Fruit fly (Drosophila melanogaster) whole organism, embryonic: Measurements from ENCODE around the gene Cpr31A.
A peak's percentile ranks its signal among the peaks of the same experiment; 100 is the strongest.

ENCODE experiments used
- Ada2b ChIP-seq: fragments of 200-800 bp; sonication (Bioruptor generic); IDR thresholded peaks from 2 replicates; pipeline ENCODE4 v1.3.6; 2022; ENCODE audit warnings: missing biosample characterization, missing genetic modification characterization
- Atf6 ChIP-seq: fragments of 200-800 bp; sonication (Bioruptor generic); IDR thresholded peaks from 2 replicates; pipeline ENCODE4 v1.3.6; 2022; ENCODE audit warnings: missing biosample characterization, missing genetic modification characterization
- Awh ChIP-seq: fragments of 200-800 bp; sonication (Bioruptor generic); IDR thresholded peaks from 2 replicates; pipeline ENCODE4, ENCODE4 v1.3.6; 2022; ENCODE audit warnings: missing biosample characterization, missing genetic modification characterization
- CG11085 ChIP-seq: fragments of 200-800 bp; sonication (Bioruptor generic); IDR thresholded peaks from 2 replicates; pipeline ENCODE4 v1.3.6; 2022; ENCODE audit warnings: missing biosample characterization, missing genetic modification characterization
- CG11696 ChIP-seq: fragments of 200-800 bp; sonication (Bioruptor generic); IDR thresholded peaks from 2 replicates; pipeline ENCODE4 v1.3.6; 2022; ENCODE audit warnings: missing biosample characterization, missing genetic modification characterization
- CG12299 ChIP-seq: fragments of 200-800 bp; sonication (Bioruptor generic); optimal IDR thresholded peaks from 2 replicates; lab custom pipeline; 2018; ENCODE audit warnings: missing biosample characterization, mild to moderate bottlenecking, missing genetic modification characterization
- CG1233 ChIP-seq: fragments of 200-800 bp; sonication (Bioruptor generic); optimal IDR thresholded peaks from 4 replicates; lab custom pipeline; 2018; ENCODE audit warnings: missing biosample characterization, mild to moderate bottlenecking, missing genetic modification characterization
- CG17568 ChIP-seq: fragments of 200-800 bp; sonication (Bioruptor generic); optimal IDR thresholded peaks from 2 replicates; lab custom pipeline; 2018; ENCODE audit warnings: missing biosample characterization, mild to moderate bottlenecking, missing genetic modification characterization, moderate library complexity
- CG17612 ChIP-seq: fragments of 200-800 bp; sonication (Bioruptor generic); IDR thresholded peaks from 2 replicates; pipeline ENCODE4 v1.3.6; 2022; ENCODE audit warnings: missing biosample characterization, missing genetic modification characterization
- CG30020 ChIP-seq: fragments of 200-800 bp; optimal IDR thresholded peaks from 2 replicates; lab custom pipeline; 2019; ENCODE audit warnings: missing biosample characterization, mild to moderate bottlenecking, missing genetic modification characterization, moderate library complexity
- CG30431 ChIP-seq: fragments of 200-800 bp; sonication (Bioruptor generic); optimal IDR thresholded peaks from 2 replicates; lab custom pipeline; 2017; ENCODE audit warnings: missing biosample characterization, missing genetic modification characterization
- CG3726 ChIP-seq: fragments of 200-800 bp; sonication (Bioruptor generic); IDR thresholded peaks from 3 replicates; pipeline ENCODE4, ENCODE4 v1.3.6; 2022; ENCODE audit warnings: missing biosample characterization, missing genetic modification characterization
- CG42726 ChIP-seq: fragments of 200-800 bp; sonication (Bioruptor generic); IDR thresholded peaks from 2 replicates; pipeline ENCODE4 v1.3.6; 2022; ENCODE audit warnings: missing biosample characterization, missing genetic modification characterization; ENCODE audit not compliant: partially characterized antibody
- CG4424 ChIP-seq: fragments of 200-800 bp; sonication (Bioruptor generic); optimal IDR thresholded peaks from 3 replicates; lab custom pipeline; 2016; ENCODE audit warnings: missing biosample characterization, missing genetic modification characterization
- CG4707 ChIP-seq: fragments of 200-800 bp; sonication (Bioruptor generic); optimal IDR thresholded peaks from 2 replicates; lab custom pipeline; 2018; ENCODE audit warnings: missing biosample characterization, mild to moderate bottlenecking, missing genetic modification characterization, moderate library complexity
- CG5245 ChIP-seq: fragments of 200-800 bp; sonication (Bioruptor generic); optimal IDR thresholded peaks from 3 replicates; lab custom pipeline; 2016; ENCODE audit warnings: missing biosample characterization, missing genetic modification characterization
- CG7928 ChIP-seq: fragments of 200-800 bp; sonication (Bioruptor generic); optimal IDR thresholded peaks from 2 replicates; lab custom pipeline; 2017; ENCODE audit warnings: missing biosample characterization, mild to moderate bottlenecking, missing genetic modification characterization
- CG8478 ChIP-seq: fragments of >200 bp; optimal IDR thresholded peaks from 2 replicates; lab custom pipeline; 2018
- CG9817 ChIP-seq: fragments of 200-800 bp; sonication (Bioruptor generic); optimal IDR thresholded peaks from 2 replicates; lab custom pipeline; 2018; ENCODE audit warnings: missing biosample characterization, mild to moderate bottlenecking, missing genetic modification characterization, moderate library complexity
- Doc3 ChIP-seq: fragments of 200-800 bp; sonication (Bioruptor generic); IDR thresholded peaks from 3 replicates; pipeline ENCODE4 v1.3.6; 2022; ENCODE audit warnings: missing biosample characterization, missing genetic modification characterization; ENCODE audit not compliant: partially characterized antibody
- Dref ChIP-seq: fragments of 200-800 bp; sonication (Bioruptor generic); IDR thresholded peaks from 2 replicates; pipeline ENCODE4 v1.3.6; 2022; ENCODE audit warnings: missing biosample characterization, missing genetic modification characterization
- Hmx ChIP-seq: fragments of 200-800 bp; sonication (Bioruptor generic); optimal IDR thresholded peaks from 2 replicates; lab custom pipeline; 2016; ENCODE audit warnings: missing biosample characterization, missing genetic modification characterization
- Hr39 ChIP-seq: fragments of >200 bp; optimal IDR thresholded peaks from 2 replicates; lab custom pipeline; 2017
- Hr78 ChIP-seq, 2 experiments: fragments of 200-800 bp in 1 of 2; fragments of >200 bp in 1 of 2; sonication (Bioruptor generic) in 1 of 2; optimal IDR thresholded peaks; 2 replicates each; lab custom pipeline; 2017 to 2019; ENCODE audit warnings: missing biosample characterization in 2 of 2, missing genetic modification characterization in 2 of 2, mild to moderate bottlenecking in 1 of 2, moderate library complexity in 1 of 2
- Kr ChIP-seq: fragments of 200-800 bp; sonication (Bioruptor generic); optimal IDR thresholded peaks from 2 replicates; lab custom pipeline; 2017; ENCODE audit warnings: missing biosample characterization, mild to moderate bottlenecking, missing genetic modification characterization
- Max ChIP-seq: fragments of 200-800 bp; sonication (Bioruptor generic); optimal IDR thresholded peaks from 2 replicates; lab custom pipeline; 2016; ENCODE audit warnings: missing biosample characterization, mild to moderate bottlenecking, missing genetic modification characterization
- Mes4 ChIP-seq: fragments of 200-800 bp; sonication (Bioruptor generic); optimal IDR thresholded peaks from 2 replicates; lab custom pipeline; 2016; ENCODE audit warnings: missing biosample characterization, missing genetic modification characterization
- Neu2 ChIP-seq: fragments of 200-800 bp; sonication (Bioruptor generic); optimal IDR thresholded peaks from 3 replicates; lab custom pipeline; 2016; ENCODE audit warnings: missing biosample characterization, missing genetic modification characterization, borderline replicate concordance
- Optix ChIP-seq: fragments of 200-800 bp; sonication (Bioruptor generic); IDR thresholded peaks from 3 replicates; pipeline ENCODE4 v1.3.6; 2022; ENCODE audit warnings: missing biosample characterization, missing genetic modification characterization
- Pdp1 ChIP-seq, 2 experiments: fragments of 200-800 bp; sonication (Bioruptor generic); optimal IDR thresholded peaks; 3 replicates each; lab custom pipeline; 2016; ENCODE audit warnings: missing biosample characterization in 2 of 2, missing genetic modification characterization in 2 of 2, mild to moderate bottlenecking in 1 of 2, moderate library complexity in 1 of 2
- Ssrp ChIP-seq: fragments of 200-800 bp; sonication (Bioruptor generic); optimal IDR thresholded peaks from 2 replicates; lab custom pipeline; 2018; ENCODE audit warnings: missing biosample characterization, mild to moderate bottlenecking, missing genetic modification characterization, moderate library complexity
- amos ChIP-seq: fragments of 200-800 bp; sonication (Bioruptor generic); IDR thresholded peaks from 2 replicates; pipeline ENCODE4 v1.3.6; 2022; ENCODE audit warnings: missing biosample characterization, missing genetic modification characterization; ENCODE audit not compliant: partially characterized antibody
- corto ChIP-seq: fragments of 200-800 bp; sonication (Bioruptor generic); optimal IDR thresholded peaks from 2 replicates; lab custom pipeline; 2016; ENCODE audit warnings: missing biosample characterization, mild to moderate bottlenecking, missing genetic modification characterization, moderate library complexity
- emc ChIP-seq: fragments of 200-800 bp; sonication (Bioruptor generic); optimal IDR thresholded peaks from 2 replicates; lab custom pipeline; 2016; ENCODE audit warnings: missing biosample characterization, missing genetic modification characterization
- ind ChIP-seq: fragments of 200-800 bp; sonication (Bioruptor generic); optimal IDR thresholded peaks from 3 replicates; lab custom pipeline; 2016; ENCODE audit warnings: missing biosample characterization, missing genetic modification characterization
- inv ChIP-seq: fragments of 200-800 bp; sonication (Bioruptor generic); IDR thresholded peaks from 2 replicates; pipeline ENCODE4 v1.3.6; 2022; ENCODE audit warnings: missing biosample characterization, missing genetic modification characterization; ENCODE audit not compliant: partially characterized antibody
- jumu ChIP-seq: fragments of 200-800 bp; sonication (Bioruptor generic); optimal IDR thresholded peaks from 3 replicates; lab custom pipeline; 2016; ENCODE audit warnings: missing biosample characterization, missing genetic modification characterization
- kah ChIP-seq: fragments of 200-800 bp; sonication (Bioruptor generic); optimal IDR thresholded peaks from 2 replicates; lab custom pipeline; 2018; ENCODE audit warnings: missing biosample characterization, mild to moderate bottlenecking, missing genetic modification characterization
- lov ChIP-seq, 2 experiments: fragments of 200-800 bp in 1 of 2; fragments of >200 bp in 1 of 2; sonication (Bioruptor generic) in 1 of 2; IDR thresholded peaks in 1 of 2; optimal IDR thresholded peaks in 1 of 2; 2 replicates in 1 of 2; 3 replicates in 1 of 2; pipeline versions ENCODE4 v1.3.6 to Lab custom; 2017 to 2022; ENCODE audit warnings: missing biosample characterization in 1 of 2, missing genetic modification characterization in 1 of 2
- pan ChIP-seq, 4 experiments: fragments of >200 bp in 3 of 4; fragments of 200-800 bp in 1 of 4; sonication (Bioruptor generic) in 1 of 4; optimal IDR thresholded peaks in 3 of 4; IDR thresholded peaks in 1 of 4; 2 replicates each; pipeline versions ENCODE4 v1.3.6 to Lab custom; 2017 to 2022; ENCODE audit warnings: missing biosample characterization in 2 of 4, missing genetic modification characterization in 2 of 4, mixed read lengths in 1 of 4
- pho ChIP-seq: fragments of 200-800 bp; sonication (Bioruptor generic); optimal IDR thresholded peaks from 2 replicates; lab custom pipeline; 2016; ENCODE audit warnings: missing biosample characterization, missing genetic modification characterization
- ro ChIP-seq: fragments of 200-800 bp; sonication (Bioruptor generic); IDR thresholded peaks from 2 replicates; pipeline ENCODE4 v1.3.6; 2022; ENCODE audit warnings: missing biosample characterization, missing genetic modification characterization
- sens ChIP-seq: fragments of 200-800 bp; sonication (Bioruptor generic); peaks from one replicate; lab custom pipeline; 2016; ENCODE audit warnings: missing biosample characterization, missing genetic modification characterization
- sima ChIP-seq: fragments of 200-800 bp; sonication (Bioruptor generic); optimal IDR thresholded peaks from 2 replicates; lab custom pipeline; 2016; ENCODE audit warnings: missing biosample characterization, missing genetic modification characterization
- slbo ChIP-seq: fragments of 200-800 bp; sonication (Bioruptor generic); IDR thresholded peaks from 2 replicates; pipeline ENCODE4 v1.3.6; 2022; ENCODE audit warnings: missing biosample characterization, missing genetic modification characterization
- sr ChIP-seq: fragments of 200-800 bp; sonication (Bioruptor generic); IDR thresholded peaks from 3 replicates; pipeline ENCODE4 v1.3.6; 2022; ENCODE audit warnings: missing biosample characterization, missing genetic modification characterization
- tna ChIP-seq: fragments of 200-800 bp; sonication (Bioruptor generic); IDR thresholded peaks from 2 replicates; pipeline ENCODE4 v1.3.6; 2022; ENCODE audit warnings: missing biosample characterization, missing genetic modification characterization; ENCODE audit not compliant: partially characterized antibody

The Cpr31A gene

DNA sequence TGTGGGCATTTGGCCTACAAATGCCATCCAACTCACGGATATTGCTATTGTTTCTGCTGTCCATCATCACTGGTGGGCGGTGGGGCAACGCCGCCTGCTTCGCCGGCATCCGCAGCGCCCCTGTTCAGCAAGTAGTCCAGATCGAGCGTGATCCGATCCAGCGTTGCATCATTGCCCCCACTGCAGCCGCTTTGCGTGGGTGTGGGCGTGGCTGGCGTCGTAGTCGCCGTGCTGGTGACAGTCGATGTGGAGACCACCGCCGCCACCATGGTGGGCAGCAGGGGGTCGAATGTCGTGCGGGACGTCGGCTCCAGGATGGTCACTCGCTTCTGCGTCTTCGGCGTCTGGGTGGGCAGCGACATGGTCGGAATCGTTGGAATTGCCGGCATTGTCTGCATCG is 10.7 kb downstream of the Cpr31A start:
- no peak for TF ChIP-seq sima (GFP tag; lab: Kevin White, UChicago)
- TF ChIP-seq Doc3 (GFP tag; lab: Robert Waterston, UW): no peak
- TF ChIP-seq slbo (GFP tag; lab: Robert Waterston, UW): 0 out of 2 replicates have a peak, but pooled peaks have one; percentile 20
- no peak for TF ChIP-seq Dref
- no peak for TF ChIP-seq Ssrp (tag; lab: Kevin White, UChicago)
- TF ChIP-seq pan (optimal IDR thresholded peaks at IDR 0.05; lab: Kevin White, UChicago): no peak
- no peak for TF ChIP-seq pan (GFP tag; optimal IDR thresholded peaks at IDR 0.05 in 1 of 2, IDR thresholded peaks at IDR 0.05 in 1 of 2)
- TF ChIP-seq CG5245 (GFP tag; lab: Kevin White, UChicago): no peak
- no peak for TF ChIP-seq emc (GFP tag; lab: Kevin White, UChicago)
- TF ChIP-seq ro (GFP tag; lab: Robert Waterston, UW): no peak
- no peak for TF ChIP-seq jumu
- peak; percentile 83 for TF ChIP-seq sr (GFP tag; lab: Robert Waterston, UW)
- no peak for TF ChIP-seq Mes4 (GFP tag; lab: Kevin White, UChicago)
- no peak for TF ChIP-seq CG30020
- TF ChIP-seq lov (optimal IDR thresholded peaks at IDR 0.05; lab: Kevin White, UChicago): no peak
- no peak for TF ChIP-seq lov (GFP tag; IDR thresholded peaks at IDR 0.05; lab: Robert Waterston, UW)
- no peak for TF ChIP-seq Hr78 (GFP tag; optimal IDR thresholded peaks at IDR 0.05; lab: Kevin White, UChicago)
- no peak for TF ChIP-seq pho (GFP tag; lab: Kevin White, UChicago)
- no peak for TF ChIP-seq Ada2b (GFP tag; lab: Robert Waterston, UW)
- TF ChIP-seq CG3726 (GFP tag; lab: Robert Waterston, UW): 0 out of 3 replicates have a peak, but pooled peaks have one; percentile 42
- TF ChIP-seq CG17568 (GFP tag; lab: Kevin White, UChicago): no peak
- TF ChIP-seq inv (GFP tag; lab: Robert Waterston, UW): no peak
- peak; percentile 68 for TF ChIP-seq CG8478 (lab: Kevin White, UChicago)
- TF ChIP-seq Neu2: no peak
- TF ChIP-seq CG11085 (GFP tag; lab: Robert Waterston, UW): no peak
- no peak for TF ChIP-seq ind (GFP tag; lab: Kevin White, UChicago)
- TF ChIP-seq Max: no peak
- TF ChIP-seq Hmx (GFP tag; lab: Kevin White, UChicago): no peak
- no peak for TF ChIP-seq Awh (GFP tag; lab: Robert Waterston, UW)
- no peak for TF ChIP-seq CG11696

DNA sequence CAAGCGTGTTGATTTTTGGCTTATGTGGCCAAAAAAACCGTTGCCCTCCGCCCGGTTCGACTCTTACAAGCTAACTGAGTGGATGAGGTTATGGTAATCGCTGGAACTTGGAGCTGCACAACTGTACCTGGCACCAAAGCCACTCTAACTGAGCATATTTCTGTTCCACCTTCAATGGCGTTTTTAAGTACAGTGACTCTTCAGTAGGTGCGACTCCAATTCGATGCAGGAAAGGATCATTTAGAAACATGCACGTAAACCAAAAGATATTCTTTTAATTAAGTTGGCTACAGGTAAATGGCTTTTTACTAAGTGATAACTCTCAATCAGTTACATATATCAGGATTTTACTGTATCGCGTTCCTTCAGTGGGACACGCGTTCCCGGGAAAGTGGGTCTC is 38.3 kb downstream of the Cpr31A start, which contains the start of gene CG13133:
Gene CG13133 (minus strand): TSS at position 101 of the 400 bp plus-strand sequence.
- peak; percentile 11 for TF ChIP-seq sens (GFP tag; lab: Kevin White, UChicago)
- TF ChIP-seq corto (GFP tag; lab: Kevin White, UChicago): no peak

DNA sequence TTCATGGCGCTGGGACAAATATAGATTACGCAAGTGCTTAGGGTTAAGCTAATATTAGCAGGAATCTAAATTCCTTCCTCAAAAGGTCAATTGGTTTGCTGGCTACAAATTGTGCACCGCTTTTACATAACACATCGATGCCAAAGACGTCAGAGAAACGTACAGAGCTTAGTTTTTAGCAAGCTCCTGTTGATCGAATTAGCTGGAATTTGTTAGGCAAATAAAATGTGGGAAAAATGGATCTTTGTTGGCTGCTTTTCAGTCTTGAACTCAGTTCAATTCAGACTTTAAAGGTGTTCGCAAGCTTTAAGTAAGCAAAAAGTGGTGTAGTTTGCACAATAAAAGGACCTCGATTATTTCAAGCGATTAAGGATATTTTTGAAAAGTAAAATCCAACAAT is 39.8 kb downstream of the Cpr31A start, which contains the start of gene CG34109:
Gene CG34109 (plus strand): TSS at position 301 of the 400 bp plus-strand sequence.
- no peak for TF ChIP-seq Kr (GFP tag; lab: Kevin White, UChicago)
- TF ChIP-seq CG42726 (GFP tag; lab: Robert Waterston, UW): no peak
- no peak for TF ChIP-seq CG12299 (tag; lab: Kevin White, UChicago)
- TF ChIP-seq CG4424 (GFP tag; lab: Kevin White, UChicago): no peak
- TF ChIP-seq Pdp1 (GFP tag; optimal IDR thresholded peaks at IDR 0.05; lab: Kevin White, UChicago): no peak
- no peak for TF ChIP-seq CG7928
- TF ChIP-seq Hr39 (lab: Kevin White, UChicago): no peak
- no peak for TF ChIP-seq amos (GFP tag; lab: Robert Waterston, UW)
- TF ChIP-seq tna (GFP tag; lab: Robert Waterston, UW): no peak
- no peak for TF ChIP-seq CG30431 (GFP tag; lab: Kevin White, UChicago)
- no peak for TF ChIP-seq Optix (GFP tag; lab: Robert Waterston, UW)
- no peak for TF ChIP-seq Atf6
- no peak for TF ChIP-seq CG9817 (tag; lab: Kevin White, UChicago)
- no peak for TF ChIP-seq kah (GFP tag; lab: Kevin White, UChicago)
- no peak for TF ChIP-seq CG17612
- no peak for TF ChIP-seq Doc3 (GFP tag; lab: Robert Waterston, UW)
- TF ChIP-seq CG1233: no peak
- no peak for TF ChIP-seq CG4707
